Worm (Caenorhabditis elegans) whole organism, L3 larva: ENCODE results near the gene ethe-1.

Experiments
- aly-2 ChIP-seq: fragments of 150-350 bp; optimal IDR thresholded peaks from 2 replicates; lab custom pipeline; 2014; ENCODE audit warnings: missing biosample characterization, missing genetic modification characterization
- elt-2 ChIP-seq: sonication (generic microtip); optimal IDR thresholded peaks from 2 replicates; lab custom pipeline; 2016; ENCODE audit warnings: missing genetic modification reagents, mild to moderate bottlenecking, missing genetic modification characterization, missing compliant biosample characterization
- fkh-10 ChIP-seq: sonication (generic microtip); optimal IDR thresholded peaks from 2 replicates; lab custom pipeline; 2017; ENCODE audit warnings: missing biosample characterization, missing genetic modification reagents, missing genetic modification characterization
- hmg-11 ChIP-seq: sonication (generic microtip); optimal IDR thresholded peaks from 2 replicates; lab custom pipeline; 2016; ENCODE audit warnings: missing genetic modification characterization, missing compliant biosample characterization
- nhr-11 ChIP-seq: fragments of 150-350 bp; optimal IDR thresholded peaks from 2 replicates; lab custom pipeline; 2014; ENCODE audit warnings: missing biosample characterization, missing genetic modification characterization
- nhr-237 ChIP-seq: fragments of 150-350 bp; optimal IDR thresholded peaks from 2 replicates; lab custom pipeline; 2014; ENCODE audit warnings: missing biosample characterization, missing genetic modification characterization
- nhr-28 ChIP-seq: fragments of 150-350 bp; optimal IDR thresholded peaks from 2 replicates; lab custom pipeline; 2014; ENCODE audit warnings: missing biosample characterization, missing genetic modification characterization
- nhr-76 ChIP-seq: fragments of 150-350 bp; sonication (generic microtip); optimal IDR thresholded peaks from 5 replicates; lab custom pipeline; 2014; ENCODE audit warnings: missing biosample characterization, missing genetic modification characterization
- pqm-1 ChIP-seq: fragments of 150-350 bp; optimal IDR thresholded peaks from 2 replicates; lab custom pipeline; 2017; ENCODE audit warnings: missing biosample characterization, missing genetic modification characterization, inconsistent platforms
- sea-2 ChIP-seq: fragments of 150-350 bp; sonication (generic microtip); optimal IDR thresholded peaks from 4 replicates; lab custom pipeline; 2014; ENCODE audit warnings: missing biosample characterization, missing genetic modification reagents, missing genetic modification characterization
- skn-1 ChIP-seq: fragments of 150-350 bp; optimal IDR thresholded peaks from 2 replicates; lab custom pipeline; 2014; ENCODE audit warnings: missing biosample characterization, missing genetic modification characterization
- snpc-4 ChIP-seq: fragments of 150-350 bp; optimal IDR thresholded peaks from 2 replicates; lab custom pipeline; 2014; ENCODE audit warnings: missing biosample characterization, missing genetic modification characterization
- unc-39 ChIP-seq: sonication (generic microtip); optimal IDR thresholded peaks from 4 replicates; lab custom pipeline; 2017; ENCODE audit warnings: missing biosample characterization, missing genetic modification characterization
- ztf-11 ChIP-seq: fragments of 150-350 bp; optimal IDR thresholded peaks from 2 replicates; lab custom pipeline; 2014; ENCODE audit warnings: missing biosample characterization, missing genetic modification characterization

DNA sequence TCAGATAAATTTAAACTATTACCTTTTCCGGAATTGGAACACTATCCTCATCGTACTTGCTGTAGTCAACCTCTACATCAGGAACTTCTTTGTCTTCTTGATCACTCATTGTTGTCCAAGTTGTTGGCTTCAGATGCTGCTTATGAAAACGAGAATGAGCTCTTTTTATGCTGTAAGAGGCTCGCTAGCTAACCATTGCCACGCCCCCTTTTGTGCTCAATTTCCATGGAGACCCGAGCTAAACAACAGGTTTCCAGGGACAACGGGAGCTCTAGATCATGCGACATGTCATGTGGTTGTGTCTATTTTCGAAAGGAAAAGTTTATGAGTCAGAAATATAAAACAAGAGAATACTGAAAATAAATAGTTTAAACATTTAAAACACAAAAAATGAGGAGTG is 1.9 kb upstream of the ethe-1 start, which contains the start of gene C33A12.4:
- TF ChIP-seq fkh-10 (GFP tag; lab: Kevin White, UChicago) (peak; percentile 17), nhr-11 (tag; lab: Kevin White, UChicago) (no peak), elt-2 (tag; lab: Kevin White, UChicago) (no peak), nhr-76 (tag; lab: Kevin White, UChicago) (no peak), sea-2 (GFP tag; lab: Kevin White, UChicago) (no peak), aly-2 (tag; lab: Kevin White, UChicago) (no peak), snpc-4 (tag; lab: Kevin White, UChicago) (no peak), pqm-1 (tag; lab: Kevin White, UChicago) (no peak), hmg-11 (tag; lab: Kevin White, UChicago) (no peak), nhr-237 (tag; lab: Kevin White, UChicago) (no peak), ztf-11 (no peak), skn-1 (no peak), nhr-28 (tag; lab: Kevin White, UChicago) (no peak), unc-39 (tag; lab: Kevin White, UChicago) (no peak)
